Fruit fly (Drosophila melanogaster): ENCODE results near the gene CG17261.

dm6 chr2L:3011484-3011883 lies 30.9 kb upstream of the CG17261 start:
- TF ChIP-seq CG8478 (optimal IDR thresholded peaks at IDR 0.05) = no peak
- no peak for TF ChIP-seq pan (optimal IDR thresholded peaks at IDR 0.05)
- TF ChIP-seq Dll (optimal IDR thresholded peaks at IDR 0.05) = no peak
